Worm (Caenorhabditis elegans) whole organism, late embryonic: Measurements from ENCODE around the gene nhr-193.

Source experiments
- ama-1 ChIP-seq: fragments of 150-350 bp; optimal IDR thresholded peaks from 2 replicates; lab custom pipeline; 2014
- tbx-7 ChIP-seq: sonication (generic microtip); optimal IDR thresholded peaks from 2 replicates; lab custom pipeline; 2016; ENCODE audit warnings: missing genotype, missing genetic modification characterization, missing compliant biosample characterization

DNA sequence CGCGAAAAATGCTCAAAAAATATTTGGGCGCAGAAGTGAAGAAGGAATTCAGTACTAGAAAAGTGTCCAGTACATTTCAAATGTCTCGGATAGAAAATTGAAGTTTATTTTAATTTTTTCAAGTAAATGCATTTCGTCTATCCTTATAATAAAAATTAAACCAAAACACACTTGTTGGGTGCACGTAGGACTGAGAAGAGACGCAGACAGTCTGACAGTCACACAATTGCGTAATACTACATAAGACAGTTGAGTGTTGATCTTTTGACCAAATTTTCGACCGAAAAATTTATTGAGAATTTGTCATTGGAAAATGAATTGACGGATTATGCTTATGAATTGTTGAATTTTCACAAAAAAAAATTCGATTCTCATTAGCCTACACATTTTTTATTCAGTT, 32.6 kb upstream of the nhr-193 start, which contains the start of gene oac-7:
- TF ChIP-seq ama-1 (no peak), tbx-7 (tag; lab: Kevin White, UChicago) (no peak)
